Fruit fly (Drosophila melanogaster): ENCODE measurements around the gene CG6845.

Gene CG6845

DNA sequence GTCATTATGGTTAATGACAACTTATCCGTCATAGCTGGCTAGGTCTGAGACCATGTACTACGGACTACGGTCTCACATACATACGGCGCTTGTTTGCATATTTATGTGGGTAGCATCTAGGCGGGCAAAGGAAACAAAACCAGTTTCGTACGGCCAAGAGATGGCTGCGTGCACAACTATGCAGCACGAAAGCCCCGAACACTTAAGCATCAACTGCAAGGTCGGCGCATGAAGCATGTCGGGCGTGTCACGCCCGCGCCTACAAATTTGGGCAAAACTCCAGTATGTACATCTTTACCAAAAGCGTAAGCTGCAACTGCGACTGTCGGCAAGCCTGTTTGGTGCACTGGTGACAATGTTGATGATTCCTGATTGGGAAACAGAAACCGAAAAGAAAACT is 31.7 kb downstream of the CG6845 start:
- TF ChIP-seq Dll (optimal IDR thresholded peaks at IDR 0.05) (no peak), usp (GFP tag; optimal IDR thresholded peaks at IDR 0.05) (no peak), EcR (GFP tag; optimal IDR thresholded peaks at IDR 0.05) (no peak), psq (optimal IDR thresholded peaks at IDR 0.05) (no peak), CG8478 (optimal IDR thresholded peaks at IDR 0.05) (no peak), pan (optimal IDR thresholded peaks at IDR 0.05) (no peak)

- TF ChIP-seq Dll (optimal IDR thresholded peaks at IDR 0.05) (no peak), pan (optimal IDR thresholded peaks at IDR 0.05) (no peak), EcR (GFP tag; optimal IDR thresholded peaks at IDR 0.05) (no peak), usp (GFP tag; optimal IDR thresholded peaks at IDR 0.05) (no peak), CG8478 (optimal IDR thresholded peaks at IDR 0.05) (no peak), psq (optimal IDR thresholded peaks at IDR 0.05) (no peak)
These were observed 32.2 kb downstream of the CG6845 start for dm6 chr3L:178445-178844.

- TF ChIP-seq usp (GFP tag; optimal IDR thresholded peaks at IDR 0.05): no peak
- TF ChIP-seq CG8478 (optimal IDR thresholded peaks at IDR 0.05): no peak
- no peak for TF ChIP-seq psq (optimal IDR thresholded peaks at IDR 0.05)
- TF ChIP-seq Dll (optimal IDR thresholded peaks at IDR 0.05): no peak
- no peak for TF ChIP-seq EcR (GFP tag; optimal IDR thresholded peaks at IDR 0.05)
- TF ChIP-seq pan (optimal IDR thresholded peaks at IDR 0.05): no peak
These were observed 32.8 kb downstream of the CG6845 start, which contains the start of gene Vdup1 for dm6 chr3L:178913-179488. Gene Vdup1 (minus strand): TSS chr3L:178963.

- no peak for TF ChIP-seq Dll (optimal IDR thresholded peaks at IDR 0.05)
- TF ChIP-seq psq (optimal IDR thresholded peaks at IDR 0.05): no peak
- TF ChIP-seq CG8478 (optimal IDR thresholded peaks at IDR 0.05): no peak
- no peak for TF ChIP-seq usp (GFP tag; optimal IDR thresholded peaks at IDR 0.05)
- no peak for TF ChIP-seq EcR (GFP tag; optimal IDR thresholded peaks at IDR 0.05)
- no peak for TF ChIP-seq pan (optimal IDR thresholded peaks at IDR 0.05)
These were observed 33.4 kb downstream of the CG6845 start, which contains the start of gene CG13875 for dm6 chr3L:179490-180261. Gene CG13875 (plus strand): TSS chr3L:179923.

- TF ChIP-seq usp (GFP tag; optimal IDR thresholded peaks at IDR 0.05): no peak
- no peak for TF ChIP-seq EcR (GFP tag; optimal IDR thresholded peaks at IDR 0.05)
- TF ChIP-seq CG8478 (optimal IDR thresholded peaks at IDR 0.05): no peak
- TF ChIP-seq pan (optimal IDR thresholded peaks at IDR 0.05): no peak
- no peak for TF ChIP-seq psq (optimal IDR thresholded peaks at IDR 0.05)
- TF ChIP-seq Dll (optimal IDR thresholded peaks at IDR 0.05): no peak
These were observed 34.0 kb downstream of the CG6845 start for dm6 chr3L:180262-180543.

DNA sequence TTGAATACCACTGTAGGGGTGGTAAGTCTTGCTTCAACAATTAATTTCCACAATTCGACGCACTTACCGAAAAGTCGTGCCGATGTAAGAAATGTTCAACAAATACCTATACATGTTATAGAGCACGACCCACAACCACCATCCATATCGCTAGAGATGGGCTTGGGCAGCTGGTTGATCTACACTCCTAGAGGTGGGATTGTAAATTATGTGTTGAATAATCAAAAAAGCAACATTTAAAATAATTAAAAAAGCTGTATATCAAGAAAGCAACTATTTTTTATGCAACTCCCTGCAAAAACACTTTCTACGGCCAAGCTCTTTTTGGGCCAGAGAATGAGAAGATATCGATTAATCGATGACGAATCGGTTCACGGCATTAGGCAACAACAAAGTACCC is 38.0 kb downstream of the CG6845 start, which contains the start of the genes CG34140, Mkp and Mtch:
TSS of gene CG34140 (minus strand) at position 174 of the 400 bp plus-strand sequence.
TSS of gene Mkp (minus strand) at position 290 of the 400 bp plus-strand sequence.
TSS of gene Mtch (plus strand) at position 376 of the 400 bp plus-strand sequence.
- TF ChIP-seq CG8478 (optimal IDR thresholded peaks at IDR 0.05): no peak
- TF ChIP-seq psq (optimal IDR thresholded peaks at IDR 0.05): no peak
- TF ChIP-seq Dll (optimal IDR thresholded peaks at IDR 0.05): no peak
- TF ChIP-seq pan (optimal IDR thresholded peaks at IDR 0.05): no peak
- no peak for TF ChIP-seq usp (GFP tag; optimal IDR thresholded peaks at IDR 0.05)
- TF ChIP-seq EcR (GFP tag; optimal IDR thresholded peaks at IDR 0.05): no peak

Data from whole organism.